Fruit fly (Drosophila melanogaster) whole organism, embryonic: ENCODE measurements around the gene CG9717.

Source experiments
- Aef1 ChIP-seq: fragments of 200-800 bp; sonication (Bioruptor generic); IDR thresholded peaks from 3 replicates; pipeline ENCODE4 v1.3.6; 2022; ENCODE audit warnings: missing biosample characterization, missing genetic modification characterization
- CG10959 ChIP-seq: fragments of 200-800 bp; sonication (Bioruptor generic); IDR thresholded peaks from 2 replicates; pipeline ENCODE4 v1.3.6; 2022; ENCODE audit warnings: missing biosample characterization, missing genetic modification characterization
- CG11093 ChIP-seq: fragments of 200-800 bp; sonication (Bioruptor generic); IDR thresholded peaks from 3 replicates; pipeline ENCODE4 v1.3.6; 2022; ENCODE audit warnings: missing biosample characterization, missing genetic modification characterization
- CG11504 ChIP-seq: fragments of 200-800 bp; sonication (Bioruptor generic); optimal IDR thresholded peaks from 3 replicates; lab custom pipeline; 2019; ENCODE audit warnings: missing biosample characterization, mild to moderate bottlenecking, missing genetic modification characterization, moderate library complexity
- CG11695 ChIP-seq: fragments of 200-800 bp; sonication (Bioruptor generic); IDR thresholded peaks from 3 replicates; pipeline ENCODE4 v1.3.6; 2022; ENCODE audit warnings: missing biosample characterization, missing genetic modification characterization
- CG12744 ChIP-seq: fragments of 200-800 bp; sonication (Bioruptor generic); optimal IDR thresholded peaks from 2 replicates; lab custom pipeline; 2016; ENCODE audit warnings: missing biosample characterization, missing genetic modification characterization
- CG14860 ChIP-seq: fragments of 200-800 bp; sonication (Bioruptor generic); IDR thresholded peaks from 3 replicates; pipeline ENCODE4 v1.3.6; 2022; ENCODE audit warnings: missing biosample characterization, missing genetic modification characterization; ENCODE audit not compliant: partially characterized antibody
- CG17612 ChIP-seq: fragments of 200-800 bp; sonication (Bioruptor generic); IDR thresholded peaks from 2 replicates; pipeline ENCODE4 v1.3.6; 2022; ENCODE audit warnings: missing biosample characterization, missing genetic modification characterization
- CG2116 ChIP-seq: fragments of 200-800 bp; sonication (Bioruptor generic); optimal IDR thresholded peaks from 3 replicates; lab custom pipeline; 2018; ENCODE audit warnings: missing biosample characterization, mild to moderate bottlenecking, missing genetic modification characterization
- CG31365 ChIP-seq: fragments of 200-800 bp; sonication (Bioruptor generic); optimal IDR thresholded peaks from 2 replicates; lab custom pipeline; 2018; ENCODE audit warnings: missing biosample characterization, mild to moderate bottlenecking, missing genetic modification characterization
- CG5180 ChIP-seq: fragments of 200-800 bp; sonication (Bioruptor generic); optimal IDR thresholded peaks from 3 replicates; lab custom pipeline; 2017; ENCODE audit warnings: missing biosample characterization, missing genetic modification characterization, mild to moderate bottlenecking, moderate library complexity, missing genetic modification reagents
- CG5245 ChIP-seq: fragments of 200-800 bp; sonication (Bioruptor generic); optimal IDR thresholded peaks from 3 replicates; lab custom pipeline; 2016; ENCODE audit warnings: missing biosample characterization, missing genetic modification characterization
- CG6791 ChIP-seq: fragments of 200-800 bp; sonication (Bioruptor generic); IDR thresholded peaks from 3 replicates; pipeline ENCODE4 v1.3.6; 2022; ENCODE audit warnings: missing biosample characterization, missing genetic modification characterization; ENCODE audit not compliant: partially characterized antibody
- CG8290 ChIP-seq, 3 experiments: fragments of 200-800 bp; sonication (Bioruptor generic); optimal IDR thresholded peaks; 2 replicates each; lab custom pipeline; 2016 to 2019; ENCODE audit warnings: missing biosample characterization in 3 of 3, missing genetic modification characterization in 3 of 3, mild to moderate bottlenecking in 2 of 3, moderate library complexity in 1 of 3
- CG8944 ChIP-seq: fragments of 200-800 bp; sonication (Bioruptor generic); optimal IDR thresholded peaks from 3 replicates; lab custom pipeline; 2016; ENCODE audit warnings: missing biosample characterization, missing genetic modification characterization
- CkIIα-i1 ChIP-seq: fragments of 200-800 bp; sonication (Bioruptor generic); IDR thresholded peaks from 2 replicates; pipeline ENCODE4 v1.3.6; 2022; ENCODE audit warnings: missing biosample characterization, missing genetic modification characterization
- Fer1 ChIP-seq: fragments of 200-800 bp; sonication (Bioruptor generic); optimal IDR thresholded peaks from 2 replicates; lab custom pipeline; 2017; ENCODE audit warnings: missing biosample characterization, mild to moderate bottlenecking, missing genetic modification characterization
- Gug ChIP-seq: fragments of 200-800 bp; sonication (Bioruptor generic); IDR thresholded peaks from 4 replicates; pipeline ENCODE4 v1.3.6; 2022; ENCODE audit warnings: missing biosample characterization, missing genetic modification characterization
- HmgZ ChIP-seq: fragments of 200-800 bp; sonication (Bioruptor generic); optimal IDR thresholded peaks from 2 replicates; lab custom pipeline; 2018; ENCODE audit warnings: missing biosample characterization, mild to moderate bottlenecking, missing genetic modification characterization
- Med ChIP-seq: fragments of 200-800 bp; sonication (Bioruptor generic); peaks from one replicate; lab custom pipeline; 2016; ENCODE audit warnings: missing biosample characterization, missing genetic modification characterization, mild to moderate bottlenecking, inconsistent platforms, moderate library complexity
- Mes4 ChIP-seq: fragments of 200-800 bp; sonication (Bioruptor generic); optimal IDR thresholded peaks from 2 replicates; lab custom pipeline; 2016; ENCODE audit warnings: missing biosample characterization, missing genetic modification characterization
- Optix ChIP-seq: fragments of 200-800 bp; sonication (Bioruptor generic); IDR thresholded peaks from 3 replicates; pipeline ENCODE4 v1.3.6; 2022; ENCODE audit warnings: missing biosample characterization, missing genetic modification characterization
- Poxn ChIP-seq: fragments of 200-800 bp; sonication (Bioruptor generic); IDR thresholded peaks from 2 replicates; pipeline ENCODE4 v1.3.6; 2022; ENCODE audit warnings: missing biosample characterization, missing genetic modification characterization
- Stat92E ChIP-seq, 3 experiments: fragments of >200 bp in 2 of 3; fragments of 200-800 bp in 1 of 3; sonication (Bioruptor generic) in 1 of 3; optimal IDR thresholded peaks; 2 replicates each; lab custom pipeline; 2017 to 2019; ENCODE audit warnings: missing biosample characterization in 3 of 3, missing genetic modification characterization in 3 of 3, mild to moderate bottlenecking in 1 of 3, moderate library complexity in 1 of 3
- Taf1 ChIP-seq: fragments of 200-800 bp; sonication (Bioruptor generic); IDR thresholded peaks from 2 replicates; pipeline ENCODE4 v1.3.6; 2022; ENCODE audit warnings: missing biosample characterization, missing genetic modification characterization
- Xrp1 ChIP-seq: fragments of 200-800 bp; sonication (Bioruptor generic); IDR thresholded peaks from 2 replicates; pipeline ENCODE4 v1.3.6; 2022; ENCODE audit warnings: missing biosample characterization, missing genetic modification characterization
- az2 ChIP-seq: fragments of 200-800 bp; sonication (Bioruptor generic); optimal IDR thresholded peaks from 3 replicates; lab custom pipeline; 2016; ENCODE audit warnings: missing biosample characterization, missing genetic modification characterization
- bab2 ChIP-seq: fragments of 200-800 bp; sonication (Bioruptor generic); optimal IDR thresholded peaks from 2 replicates; lab custom pipeline; 2016; ENCODE audit warnings: missing biosample characterization, missing genetic modification characterization
- bsh ChIP-seq, 2 experiments: fragments of 200-800 bp; sonication (Bioruptor generic); optimal IDR thresholded peaks; 2 replicates each; lab custom pipeline; 2017 to 2018; ENCODE audit warnings: mild to moderate bottlenecking in 2 of 2, missing biosample characterization in 2 of 2, missing genetic modification characterization in 2 of 2, moderate library complexity in 1 of 2
- btn ChIP-seq: fragments of 200-800 bp; sonication (Bioruptor generic); optimal IDR thresholded peaks from 2 replicates; lab custom pipeline; 2016; ENCODE audit warnings: missing biosample characterization, missing genetic modification characterization
- ci ChIP-seq: fragments of 200-800 bp; sonication (Bioruptor generic); IDR thresholded peaks from 3 replicates; pipeline ENCODE4 v1.3.6; 2022; ENCODE audit warnings: missing biosample characterization, missing genetic modification characterization
- danr ChIP-seq: fragments of 200-800 bp; sonication (Bioruptor generic); IDR thresholded peaks from 2 replicates; pipeline ENCODE4 v1.3.6; 2022; ENCODE audit warnings: missing biosample characterization, missing genetic modification characterization
- dmrt11E ChIP-seq: fragments of 200-800 bp; sonication (Bioruptor generic); optimal IDR thresholded peaks from 3 replicates; lab custom pipeline; 2018; ENCODE audit warnings: missing biosample characterization, mild to moderate bottlenecking, missing genetic modification characterization, moderate library complexity
- dmrt99B ChIP-seq: fragments of 200-800 bp; sonication (Bioruptor generic); optimal IDR thresholded peaks from 2 replicates; lab custom pipeline; 2018; ENCODE audit warnings: missing biosample characterization, mild to moderate bottlenecking, missing genetic modification characterization, moderate library complexity
- dysf ChIP-seq: fragments of 200-800 bp; sonication (Bioruptor generic); IDR thresholded peaks from 3 replicates; pipeline ENCODE4 v1.3.6; 2022; ENCODE audit warnings: missing biosample characterization, missing genetic modification characterization
- jigr1 ChIP-seq: fragments of 200-800 bp; sonication (Bioruptor generic); IDR thresholded peaks from 3 replicates; pipeline ENCODE4 v1.3.6; 2022; ENCODE audit warnings: missing biosample characterization, missing genetic modification characterization
- jing ChIP-seq: fragments of 200-800 bp; sonication (Bioruptor generic); optimal IDR thresholded peaks from 2 replicates; lab custom pipeline; 2018; ENCODE audit warnings: missing biosample characterization, mild to moderate bottlenecking, missing genetic modification characterization
- kah ChIP-seq: fragments of 200-800 bp; sonication (Bioruptor generic); optimal IDR thresholded peaks from 2 replicates; lab custom pipeline; 2018; ENCODE audit warnings: missing biosample characterization, mild to moderate bottlenecking, missing genetic modification characterization
- lola ChIP-seq, 3 experiments: fragments of >200 bp in 2 of 3; fragments of 200-800 bp in 1 of 3; sonication (Bioruptor generic) in 1 of 3; optimal IDR thresholded peaks; 2 replicates each; lab custom pipeline; 2017 to 2019; ENCODE audit warnings: missing biosample characterization in 3 of 3, missing genetic modification characterization in 3 of 3, mild to moderate bottlenecking in 1 of 3, moderate library complexity in 1 of 3
- nau ChIP-seq: fragments of 200-800 bp; sonication (Bioruptor generic); optimal IDR thresholded peaks from 3 replicates; lab custom pipeline; 2017; ENCODE audit warnings: missing biosample characterization, mild to moderate bottlenecking, missing genetic modification characterization, missing genetic modification reagents
- pan ChIP-seq, 4 experiments: fragments of >200 bp in 3 of 4; fragments of 200-800 bp in 1 of 4; sonication (Bioruptor generic) in 1 of 4; optimal IDR thresholded peaks in 3 of 4; IDR thresholded peaks in 1 of 4; 2 replicates each; pipeline versions ENCODE4 v1.3.6 to Lab custom; 2017 to 2022; ENCODE audit warnings: missing biosample characterization in 2 of 4, missing genetic modification characterization in 2 of 4, mixed read lengths in 1 of 4
- pb ChIP-seq: fragments of 200-800 bp; sonication (Bioruptor generic); optimal IDR thresholded peaks from 3 replicates; lab custom pipeline; 2016; ENCODE audit warnings: missing biosample characterization, missing genetic modification characterization
- psq ChIP-seq: fragments of 200-800 bp; sonication (Bioruptor generic); optimal IDR thresholded peaks from 2 replicates; lab custom pipeline; 2017; ENCODE audit warnings: missing biosample characterization, missing genetic modification characterization
- stc ChIP-seq: fragments of 200-800 bp; sonication (Bioruptor generic); IDR thresholded peaks from 2 replicates; pipeline ENCODE4 v1.3.6; 2022; ENCODE audit warnings: missing biosample characterization, missing genetic modification characterization
- tna ChIP-seq: fragments of 200-800 bp; sonication (Bioruptor generic); IDR thresholded peaks from 2 replicates; pipeline ENCODE4 v1.3.6; 2022; ENCODE audit warnings: missing biosample characterization, missing genetic modification characterization; ENCODE audit not compliant: partially characterized antibody
- twi ChIP-seq: fragments of 200-800 bp; optimal IDR thresholded peaks from 2 replicates; lab custom pipeline; 2019; ENCODE audit warnings: missing biosample characterization, mild to moderate bottlenecking, missing genetic modification characterization, moderate library complexity
- tx ChIP-seq: fragments of 200-800 bp; sonication (Bioruptor generic); optimal IDR thresholded peaks from 2 replicates; lab custom pipeline; 2016; ENCODE audit warnings: missing biosample characterization, missing genetic modification characterization

CG9717 gene

dm6 chr3R:30601440-30602256 lies 14.5 kb upstream of the CG9717 start, which contains the start of the genes CG2246 and CG31021 (continued):
- TF ChIP-seq Optix (no peak), CG8944 (GFP tag; lab: Kevin White, UChicago) (peak; percentile 66), CG8290 (GFP tag; optimal IDR thresholded peaks at IDR 0.05; lab: Kevin White, UChicago) (peak; percentile 92), CG8290 (tag; optimal IDR thresholded peaks at IDR 0.05; lab: Kevin White, UChicago) (peak; percentile 40 to 94), btn (GFP tag; lab: Kevin White, UChicago) (no peak), dmrt99B (tag; lab: Kevin White, UChicago) (peak; percentile 41), Mes4 (GFP tag; lab: Kevin White, UChicago) (peak; percentile 44), psq (GFP tag; lab: Kevin White, UChicago) (peak; percentile 45), CG10959 (no peak), CG12744 (GFP tag; lab: Kevin White, UChicago) (peak; percentile 39), CG11695 (GFP tag; lab: Robert Waterston, UW) (no peak), HmgZ (peak; percentile 44), dysf (GFP tag; lab: Robert Waterston, UW) (peak; percentile 51; the same call in 1 of the 3 replicates), az2 (GFP tag; lab: Kevin White, UChicago) (peak; percentile 39), Aef1 (GFP tag; lab: Robert Waterston, UW) (peak; percentile 43; the same call in 2 of the 3 replicates), twi (tag; lab: Kevin White, UChicago) (no peak), pan (optimal IDR thresholded peaks at IDR 0.05; lab: Kevin White, UChicago) (no peak), pan (GFP tag; optimal IDR thresholded peaks at IDR 0.05 in 1 of 2, IDR thresholded peaks at IDR 0.05 in 1 of 2) (peak in 1 of 2 experiments; percentile 29), CG2116 (GFP tag; lab: Kevin White, UChicago) (peak; percentile 64), Xrp1 (GFP tag; lab: Robert Waterston, UW) (no peak), bab2 (peak; percentile 51), CG5180 (no peak), jing (GFP tag; lab: Kevin White, UChicago) (no peak), danr (GFP tag; lab: Robert Waterston, UW) (no peak), nau (GFP tag; lab: Kevin White, UChicago) (no peak), jigr1 (no peak), tna (GFP tag; lab: Robert Waterston, UW) (peak; percentile 60), Taf1 (GFP tag; lab: Robert Waterston, UW) (0 out of 2 replicates have a peak, but pooled peaks have one; percentile 7), Poxn (no peak), Fer1 (GFP tag; lab: Kevin White, UChicago) (no peak), Gug (GFP tag; lab: Robert Waterston, UW) (peak; percentile 72; the same call in 3 of the 4 replicates), pb (peak; percentile 21), CG31365 (tag; lab: Kevin White, UChicago) (no peak), dmrt11E (tag; lab: Kevin White, UChicago) (peak; percentile 44), lola (GFP tag; optimal IDR thresholded peaks at IDR 0.05; lab: Kevin White, UChicago) (peak in 1 of 3 experiments; percentile 52), CG6791 (GFP tag; lab: Robert Waterston, UW) (peak; percentile 87), Stat92E (GFP tag; optimal IDR thresholded peaks at IDR 0.05; lab: Kevin White, UChicago) (peak in 1 of 3 experiments; percentile 94), CkIIα-i1 (GFP tag; lab: Robert Waterston, UW) (no peak), CG5245 (GFP tag; lab: Kevin White, UChicago) (peak; percentile 32), CG11504 (peak; percentile 54), Med (GFP tag; lab: Kevin White, UChicago) (peak; percentile 94), CG14860 (GFP tag; lab: Robert Waterston, UW) (peak; percentile 71), kah (GFP tag; lab: Kevin White, UChicago) (no peak), CG17612 (GFP tag; lab: Robert Waterston, UW) (no peak), ci (peak; percentile 67; the same call in 2 of the 3 replicates), bsh (GFP tag; optimal IDR thresholded peaks at IDR 0.05; lab: Kevin White, UChicago) (peak in 1 of 2 experiments; percentile 4), stc (GFP tag; lab: Robert Waterston, UW) (peak; percentile 57), CG11093 (GFP tag; lab: Robert Waterston, UW) (0 out of 3 replicates have a peak, but pooled peaks have one; percentile 24), tx (peak; percentile 65)
